Worm (Caenorhabditis elegans) whole organism, L4/young adult: ENCODE data around the gene sptl-3.

Source experiments
- W03F9.2 ChIP-seq: fragments of 150-350 bp; optimal IDR thresholded peaks from 2 replicates; lab custom pipeline; 2014; ENCODE audit warnings: missing biosample characterization, missing genetic modification characterization
- dao-5 ChIP-seq: sonication (generic microtip); optimal IDR thresholded peaks from 2 replicates; lab custom pipeline; 2016; ENCODE audit warnings: missing genotype, missing genetic modification characterization, moderate library complexity, missing compliant biosample characterization
- him-1 ChIP-seq: sonication (generic microtip); optimal IDR thresholded peaks from 2 replicates; lab custom pipeline; 2016; ENCODE audit warnings: missing genotype, missing genetic modification reagents, missing genetic modification characterization, missing compliant biosample characterization

The sptl-3 gene

DNA sequence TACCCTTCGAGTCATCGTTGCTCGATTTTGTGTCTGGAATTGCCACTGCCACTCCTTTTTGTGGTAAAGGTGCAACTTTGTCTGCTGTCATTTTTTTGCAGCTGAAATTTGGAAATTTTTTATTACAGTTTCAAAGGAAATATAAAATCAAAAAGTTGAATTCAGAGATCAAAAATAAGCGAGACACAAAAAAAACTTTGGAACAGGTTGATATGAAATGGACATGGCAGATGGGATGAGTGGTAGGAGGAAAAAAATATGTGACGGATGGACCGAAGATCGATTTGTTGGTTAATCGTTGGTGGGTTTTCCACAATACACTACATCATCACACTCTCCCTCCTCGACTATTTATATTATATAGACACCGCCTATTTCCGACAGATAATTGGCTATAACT is 41.4 kb downstream of the sptl-3 start, which contains the start of gene R10D12.1:
R10D12.1 (minus strand) TSS at position 101 of the 400 bp plus-strand sequence.
- TF ChIP-seq him-1 (tag; lab: Kevin White, UChicago) = no peak
- no peak for TF ChIP-seq dao-5 (tag; lab: Kevin White, UChicago)
- TF ChIP-seq W03F9.2 (tag; lab: Kevin White, UChicago) = no peak

- TF ChIP-seq him-1 (tag; lab: Kevin White, UChicago) = no peak
- no peak for TF ChIP-seq dao-5 (tag; lab: Kevin White, UChicago)
- no peak for TF ChIP-seq W03F9.2 (tag; lab: Kevin White, UChicago)
These were observed 42.3 kb downstream of the sptl-3 start for ce11 chrV:13935423-13935822.

DNA sequence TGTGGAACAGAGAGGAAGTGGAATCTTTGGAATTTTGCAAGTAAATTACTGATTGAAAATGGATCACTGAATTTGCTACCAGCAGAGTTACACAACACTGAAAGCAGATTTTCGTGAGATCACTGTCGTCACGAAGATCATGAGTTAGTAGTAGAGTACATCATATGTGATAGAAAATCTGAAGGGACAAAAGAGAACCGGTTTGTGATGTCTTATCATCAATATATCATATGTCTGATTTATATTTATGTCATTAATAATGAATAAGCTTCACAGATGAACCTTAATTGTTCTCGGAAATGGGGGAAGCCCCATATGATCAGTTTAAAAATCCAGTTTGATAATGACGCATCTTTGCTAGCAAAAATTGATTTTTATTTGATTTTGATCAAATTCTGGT is 42.9 kb downstream of the sptl-3 start:
- TF ChIP-seq him-1 (tag; lab: Kevin White, UChicago) = no peak
- no peak for TF ChIP-seq dao-5 (tag; lab: Kevin White, UChicago)
- TF ChIP-seq W03F9.2 (tag; lab: Kevin White, UChicago) = no peak

- TF ChIP-seq dao-5 (tag; lab: Kevin White, UChicago) (no peak), W03F9.2 (tag; lab: Kevin White, UChicago) (no peak), him-1 (tag; lab: Kevin White, UChicago) (no peak)
These were observed 43.7 kb downstream of the sptl-3 start, which contains the start of gene srw-145 for ce11 chrV:13936850-13937249. Gene srw-145, plus strand, starts transcription at chrV:13937150.

- TF ChIP-seq W03F9.2 (tag; lab: Kevin White, UChicago) (no peak), him-1 (tag; lab: Kevin White, UChicago) (no peak), dao-5 (tag; lab: Kevin White, UChicago) (no peak)
These were observed 49.0 kb downstream of the sptl-3 start, which contains the start of gene dpr-1 for ce11 chrV:13942082-13942481. Gene dpr-1, minus strand, starts transcription at chrV:13942182.
